Worm (Caenorhabditis elegans) whole organism, L4 larva: Measurements from ENCODE around the gene sre-54.
A peak's percentile ranks its signal among the peaks of the same experiment; 100 is the strongest.

ENCODE experiments used
- F10B5.3 ChIP-seq: sonication (generic microtip); optimal IDR thresholded peaks from 2 replicates; lab custom pipeline; 2016; ENCODE audit warnings: mild to moderate bottlenecking, missing genetic modification characterization, missing compliant biosample characterization
- F26F4.8 ChIP-seq: fragments of 200-800 bp; sonication (Bioruptor generic); conservative IDR thresholded peaks from 2 replicates; pipeline ENCODE4 v1.3.6; 2022; ENCODE audit warnings: missing genetic modification characterization, missing compliant biosample characterization
- F37D6.2 ChIP-seq: sonication (generic microtip); optimal IDR thresholded peaks from 2 replicates; lab custom pipeline; 2016; ENCODE audit warnings: mild to moderate bottlenecking, missing genetic modification characterization, missing compliant biosample characterization
- F44E2.7 ChIP-seq: fragments of 200-800 bp; sonication (Bioruptor generic); IDR thresholded peaks from 2 replicates; pipeline ENCODE4 v2.1.2; 2022; ENCODE audit warnings: missing genetic modification characterization, missing compliant biosample characterization
- T20F7.1 ChIP-seq: fragments of 200-800 bp; sonication (Bioruptor generic); optimal IDR thresholded peaks from 2 replicates; lab custom pipeline; 2018; ENCODE audit warnings: mild to moderate bottlenecking, missing genetic modification characterization, missing compliant biosample characterization
- Y105C5A.15 ChIP-seq: fragments of 200-800 bp; sonication (Bioruptor generic); IDR thresholded peaks from 2 replicates; pipeline ENCODE4 v1.3.6; 2022; ENCODE audit warnings: missing genetic modification characterization, missing compliant biosample characterization
- Y48G9A.11 ChIP-seq: fragments of 200-800 bp; sonication (Bioruptor generic); IDR thresholded peaks from 2 replicates; pipeline ENCODE4 v1.3.6; 2022; ENCODE audit warnings: missing genetic modification reagents, missing genetic modification characterization, missing compliant biosample characterization
- ZK337.2 ChIP-seq: fragments of 200-800 bp; sonication (Bioruptor generic); IDR thresholded peaks from 2 replicates; pipeline ENCODE4 v1.3.6; 2022; ENCODE audit warnings: missing genetic modification reagents, missing genetic modification characterization, missing compliant biosample characterization
- ZK546.5 ChIP-seq, 2 experiments: sonication (generic microtip); optimal IDR thresholded peaks; 2 replicates each; lab custom pipeline; 2017; ENCODE audit warnings: missing biosample characterization in 2 of 2, missing genetic modification characterization in 2 of 2
- aha-1 ChIP-seq: fragments of 150-350 bp; peaks from one replicate; lab custom pipeline; 2014; ENCODE audit warnings: missing biosample characterization, missing genetic modification characterization
- aly-2 ChIP-seq: sonication (generic microtip); optimal IDR thresholded peaks from 2 replicates; lab custom pipeline; 2018; ENCODE audit warnings: missing biosample characterization, missing genetic modification characterization
- ama-1 ChIP-seq: fragments of 150-350 bp; optimal IDR thresholded peaks from 2 replicates; lab custom pipeline; 2014; ENCODE audit warnings: inconsistent platforms, mixed read lengths
- arid-1 ChIP-seq: fragments of 200-800 bp; sonication (Bioruptor generic); conservative IDR thresholded peaks from 2 replicates; pipeline ENCODE4 v1.3.6; 2022; ENCODE audit warnings: missing genetic modification reagents, missing genetic modification characterization, missing compliant biosample characterization
- ceh-28 ChIP-seq: fragments of 150-350 bp; optimal IDR thresholded peaks from 2 replicates; lab custom pipeline; 2014; ENCODE audit warnings: missing biosample characterization, missing genetic modification reagents, missing genetic modification characterization
- ceh-44 ChIP-seq: fragments of 200-800 bp; sonication (Bioruptor generic); IDR thresholded peaks from 2 replicates; pipeline ENCODE4 v1.3.6; 2022; ENCODE audit warnings: missing genetic modification reagents, missing genetic modification characterization, missing compliant biosample characterization
- ces-1 ChIP-seq: fragments of 150-350 bp; sonication (generic microtip); optimal IDR thresholded peaks from 4 replicates; lab custom pipeline; 2014; ENCODE audit warnings: missing biosample characterization, missing genetic modification reagents, missing genetic modification characterization
- cey-2 ChIP-seq: sonication (generic microtip); optimal IDR thresholded peaks from 3 replicates; lab custom pipeline; 2017; ENCODE audit warnings: missing genetic modification characterization, mild to moderate bottlenecking, missing compliant biosample characterization, antibody characterized with exemption, borderline replicate concordance; ENCODE audit not compliant: insufficient read depth
- daf-16 ChIP-seq, 3 experiments: sonication (generic microtip); optimal IDR thresholded peaks; 2 replicates each; lab custom pipeline; 2016 to 2017; ENCODE audit warnings: missing genetic modification characterization in 3 of 3, missing genetic modification reagents in 3 of 3, mild to moderate bottlenecking in 2 of 3, missing compliant biosample characterization in 2 of 3, missing biosample characterization in 1 of 3, moderate library complexity in 1 of 3
- dmd-6 ChIP-seq: fragments of 200-800 bp; sonication (Bioruptor generic); IDR thresholded peaks from 2 replicates; pipeline ENCODE4 v1.3.6; 2022; ENCODE audit warnings: missing genetic modification reagents, missing genetic modification characterization, missing compliant biosample characterization
- dmd-9 ChIP-seq: fragments of 200-800 bp; sonication (Bioruptor generic); IDR thresholded peaks from 2 replicates; pipeline ENCODE4 v1.3.6; 2022; ENCODE audit warnings: missing genetic modification reagents, missing genetic modification characterization, missing compliant biosample characterization
- duxl-1 ChIP-seq: sonication (generic microtip); optimal IDR thresholded peaks from 2 replicates; lab custom pipeline; 2016; ENCODE audit warnings: mild to moderate bottlenecking, missing genetic modification characterization, moderate library complexity, missing compliant biosample characterization; ENCODE audit not compliant: poor library complexity
- dve-1 ChIP-seq: sonication (generic microtip); optimal IDR thresholded peaks from 2 replicates; lab custom pipeline; 2017; ENCODE audit warnings: antibody characterized with exemption, mild to moderate bottlenecking, missing genetic modification characterization, missing compliant biosample characterization; ENCODE audit not compliant: insufficient read depth
- egl-27 ChIP-seq: sonication (generic microtip); optimal IDR thresholded peaks from 3 replicates; lab custom pipeline; 2017; ENCODE audit warnings: missing biosample characterization, missing genetic modification reagents, missing genetic modification characterization
- egl-43 ChIP-seq: fragments of 200-800 bp; sonication (Bioruptor generic); IDR thresholded peaks from 2 replicates; pipeline ENCODE4 v1.3.6; 2022; ENCODE audit warnings: missing genetic modification reagents, missing genetic modification characterization, missing compliant biosample characterization
- fkh-10 ChIP-seq: fragments of 150-350 bp; optimal IDR thresholded peaks from 2 replicates; lab custom pipeline; 2014; ENCODE audit warnings: missing biosample characterization, missing genetic modification reagents, missing genetic modification characterization
- fos-1 ChIP-seq: fragments of 150-350 bp; optimal IDR thresholded peaks from 2 replicates; lab custom pipeline; 2014; ENCODE audit warnings: missing biosample characterization, missing genetic modification characterization
- hlh-11 ChIP-seq: fragments of 200-800 bp; sonication (Bioruptor generic); optimal IDR thresholded peaks from 2 replicates; lab custom pipeline; 2018; ENCODE audit warnings: mild to moderate bottlenecking, missing genetic modification characterization, missing compliant biosample characterization
- lim-7 ChIP-seq: fragments of 200-800 bp; sonication (Bioruptor generic); IDR thresholded peaks from 2 replicates; pipeline ENCODE4 v1.3.6; 2022; ENCODE audit warnings: missing genetic modification characterization, missing compliant biosample characterization
- lin-1 ChIP-seq: fragments of 200-800 bp; sonication (Bioruptor generic); IDR thresholded peaks from 2 replicates; pipeline ENCODE4 v1.3.6; 2022; ENCODE audit warnings: missing genetic modification reagents, missing genetic modification characterization, missing compliant biosample characterization
- lin-38 ChIP-seq: fragments of 200-800 bp; sonication (Bioruptor generic); IDR thresholded peaks from 2 replicates; pipeline ENCODE4 v1.3.6; 2022; ENCODE audit warnings: missing genetic modification reagents, missing genetic modification characterization, missing compliant biosample characterization
- lir-3 ChIP-seq: sonication (generic microtip); optimal IDR thresholded peaks from 2 replicates; lab custom pipeline; 2016; ENCODE audit warnings: mild to moderate bottlenecking, missing genetic modification characterization, missing compliant biosample characterization
- madf-9 ChIP-seq: fragments of 200-800 bp; sonication (Bioruptor generic); conservative IDR thresholded peaks from 2 replicates; pipeline ENCODE4 v1.3.6; 2022; ENCODE audit warnings: missing genetic modification reagents, missing genetic modification characterization, missing compliant biosample characterization
- mes-2 ChIP-seq: sonication (generic microtip); optimal IDR thresholded peaks from 2 replicates; lab custom pipeline; 2016; ENCODE audit warnings: missing genotype, mild to moderate bottlenecking, missing genetic modification characterization, missing compliant biosample characterization; ENCODE audit not compliant: poor library complexity, severe bottlenecking
- mxl-2 ChIP-seq: fragments of 200-800 bp; sonication (Bioruptor generic); conservative IDR thresholded peaks from 2 replicates; pipeline ENCODE4 v1.3.6; 2022; ENCODE audit warnings: missing genetic modification reagents, missing genetic modification characterization, missing compliant biosample characterization
- mxl-3 ChIP-seq: fragments of 200-800 bp; sonication (Bioruptor generic); optimal IDR thresholded peaks from 2 replicates; lab custom pipeline; 2018; ENCODE audit warnings: mild to moderate bottlenecking, missing genetic modification characterization, missing compliant biosample characterization
- nhr-42 ChIP-seq: fragments of 200-800 bp; sonication (Bioruptor generic); IDR thresholded peaks from 2 replicates; pipeline ENCODE4 v1.3.6; 2022; ENCODE audit warnings: missing genetic modification characterization, missing compliant biosample characterization
- pha-4 ChIP-seq, 2 experiments: fragments of 150-350 bp in 1 of 2; fragments of 200-800 bp in 1 of 2; sonication (Bioruptor generic) in 1 of 2; IDR thresholded peaks in 1 of 2; optimal IDR thresholded peaks in 1 of 2; 2 replicates each; pipeline versions ENCODE4 v1.3.6 to Lab custom; 2014 to 2022; ENCODE audit warnings: missing genetic modification characterization in 2 of 2, missing genetic modification reagents in 2 of 2, missing biosample characterization in 1 of 2, missing compliant biosample characterization in 1 of 2
- pqm-1 ChIP-seq: sonication (generic microtip); optimal IDR thresholded peaks from 2 replicates; lab custom pipeline; 2017; ENCODE audit warnings: missing biosample characterization, missing genetic modification characterization
- snpc-1.2 ChIP-seq: fragments of 200-800 bp; sonication (Bioruptor generic); IDR thresholded peaks from 2 replicates; pipeline ENCODE4 v1.3.6; 2022; ENCODE audit warnings: missing genetic modification reagents, missing genetic modification characterization, missing compliant biosample characterization
- tag-97 ChIP-seq: fragments of 200-800 bp; sonication (Bioruptor generic); IDR thresholded peaks from 2 replicates; pipeline ENCODE4 v1.3.6; 2022; ENCODE audit warnings: missing genetic modification characterization, missing compliant biosample characterization
- tra-1 ChIP-seq: fragments of 200-800 bp; sonication (Bioruptor generic); IDR thresholded peaks from 2 replicates; pipeline ENCODE4 v1.3.6; 2022; ENCODE audit warnings: missing genetic modification reagents, missing genetic modification characterization, missing compliant biosample characterization
- unc-39 ChIP-seq: sonication (generic microtip); optimal IDR thresholded peaks from 2 replicates; lab custom pipeline; 2017; ENCODE audit warnings: missing biosample characterization, missing genetic modification characterization
- unc-62 ChIP-seq, 3 experiments: fragments of 150-350 bp in 1 of 3; sonication (generic microtip); optimal IDR thresholded peaks in 2 of 3; peaks in 1 of 3; 1 replicate in 1 of 3; 2 replicates in 2 of 3; lab custom pipeline; 2014 to 2017; ENCODE audit warnings: missing biosample characterization in 3 of 3, missing genetic modification characterization in 3 of 3, missing genetic modification reagents in 3 of 3, missing genotype in 1 of 3
- vab-7 ChIP-seq: fragments of 200-800 bp; sonication (Bioruptor generic); IDR thresholded peaks from 2 replicates; pipeline ENCODE4 v1.3.6; 2022; ENCODE audit warnings: missing genetic modification reagents, missing genetic modification characterization, missing compliant biosample characterization

sre-54 gene

DNA sequence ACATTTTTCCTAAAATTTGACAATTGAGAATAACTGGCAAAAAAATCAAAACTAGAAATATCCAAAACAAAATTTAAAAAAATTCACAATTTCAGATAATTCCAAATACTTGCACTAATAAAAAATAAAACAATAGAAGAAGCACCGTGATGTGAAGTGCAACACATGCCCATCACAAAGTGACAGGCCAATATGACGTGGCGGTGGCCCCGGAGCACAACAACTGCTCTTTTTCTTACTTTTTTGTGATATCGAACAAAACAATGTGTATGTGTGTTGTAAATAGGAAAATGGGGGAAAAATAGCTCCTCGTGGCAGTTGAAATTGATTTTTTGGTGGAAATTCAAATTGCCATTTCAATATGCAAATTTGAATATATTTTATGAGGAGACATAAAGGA lies 21.1 kb downstream of the sre-54 start:
- TF ChIP-seq tra-1 (GFP tag; lab: Robert Waterston, UW) (no peak), aha-1 (tag; lab: Kevin White, UChicago) (no peak), ZK546.5 (tag; optimal IDR thresholded peaks at IDR 0.05; lab: Kevin White, UChicago) (no peak), F10B5.3 (tag; lab: Kevin White, UChicago) (no peak), dmd-6 (GFP tag; lab: Robert Waterston, UW) (peak; percentile 86), ceh-28 (tag; lab: Kevin White, UChicago) (no peak), hlh-11 (tag; lab: Kevin White, UChicago) (peak; percentile 44), unc-62 (GFP tag; optimal IDR thresholded peaks at IDR 0.05 in 1 of 2; lab: Kevin White, UChicago) (no peak), unc-62 (tag; optimal IDR thresholded peaks at IDR 0.05; lab: Kevin White, UChicago) (no peak), daf-16 (GFP tag; optimal IDR thresholded peaks at IDR 0.05; lab: Kevin White, UChicago) (peak in 1 of 2 experiments; percentile 58), daf-16 (tag; optimal IDR thresholded peaks at IDR 0.05; lab: Kevin White, UChicago) (no peak), mes-2 (tag; lab: Kevin White, UChicago) (no peak), aly-2 (tag; lab: Kevin White, UChicago) (no peak), fos-1 (tag; lab: Kevin White, UChicago) (no peak), madf-9 (GFP tag; lab: Robert Waterston, UW) (no peak), mxl-3 (GFP tag; lab: Kevin White, UChicago) (no peak), dmd-9 (no peak), egl-27 (tag; lab: Kevin White, UChicago) (no peak), ama-1 (lab: Kevin White, UChicago) (no peak), unc-39 (tag; lab: Kevin White, UChicago) (no peak), lir-3 (tag; lab: Kevin White, UChicago) (no peak), F37D6.2 (tag; lab: Kevin White, UChicago) (no peak), T20F7.1 (peak; percentile 13), cey-2 (tag; lab: Kevin White, UChicago) (no peak), fkh-10 (GFP tag; lab: Kevin White, UChicago) (no peak), dve-1 (tag; lab: Kevin White, UChicago) (peak; percentile 16), pqm-1 (tag; lab: Kevin White, UChicago) (no peak)

DNA sequence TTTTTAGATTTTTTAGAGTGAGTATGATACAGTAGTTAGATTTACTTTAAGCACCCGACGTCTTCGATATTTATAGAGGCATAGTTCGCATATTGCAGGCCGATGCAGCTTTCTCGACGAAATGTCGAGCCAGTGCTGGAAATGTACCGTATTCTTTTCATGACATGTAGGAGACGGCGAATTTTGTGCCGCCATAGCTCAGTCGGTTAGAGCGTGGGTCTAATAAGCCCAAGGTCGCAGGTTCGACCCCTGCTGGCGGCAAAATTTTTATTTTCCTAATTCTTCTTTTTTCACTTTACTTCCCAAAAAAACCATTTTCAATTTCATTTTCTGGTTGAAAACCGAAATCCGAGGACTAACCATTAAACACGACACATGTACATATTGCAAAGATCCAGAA lies 29.5 kb downstream of the sre-54 start:
- TF ChIP-seq duxl-1 (tag; lab: Kevin White, UChicago) = peak; percentile 21
- TF ChIP-seq F26F4.8 = 0 out of 2 replicates have a peak, but pooled peaks have one; percentile 44
- TF ChIP-seq egl-43 (GFP tag; lab: Robert Waterston, UW) = peak; percentile 74
- TF ChIP-seq ces-1 (GFP tag; lab: Kevin White, UChicago) = no peak
- TF ChIP-seq snpc-1.2 (GFP tag; lab: Robert Waterston, UW) = peak; percentile 20; the same call in 1 of the 2 replicates
- peak; percentile 46 for TF ChIP-seq lin-38 (GFP tag; lab: Robert Waterston, UW)
- 0 out of 2 replicates have a peak, but pooled peaks have one; percentile 13 for TF ChIP-seq F44E2.7
- peak; percentile 54; the same call in 1 of the 2 replicates for TF ChIP-seq vab-7 (GFP tag; lab: Robert Waterston, UW)
- 0 out of 2 replicates have a peak, but pooled peaks have one; percentile 36 for TF ChIP-seq ZK337.2
- no peak for TF ChIP-seq nhr-42 (GFP tag; lab: Robert Waterston, UW)
- 0 out of 2 replicates have a peak, but pooled peaks have one; percentile 12 for TF ChIP-seq ceh-44 (GFP tag; lab: Robert Waterston, UW)
- peak; percentile 48; the same call in 1 of the 2 replicates for TF ChIP-seq Y48G9A.11
- 0 out of 2 replicates have a peak, but pooled peaks have one; percentile 11 for TF ChIP-seq arid-1 (GFP tag; lab: Robert Waterston, UW)
- no peak for TF ChIP-seq mxl-2 (GFP tag; lab: Robert Waterston, UW)
- no peak for TF ChIP-seq tag-97 (GFP tag; lab: Robert Waterston, UW)
- TF ChIP-seq madf-9 (GFP tag; lab: Robert Waterston, UW) = 0 out of 2 replicates have a peak, but pooled peaks have one; percentile 29
- no peak for TF ChIP-seq lin-1 (GFP tag; lab: Robert Waterston, UW)
- peak; percentile 80; the same call in 1 of the 2 replicates for TF ChIP-seq lim-7
- peak; percentile 46 for TF ChIP-seq mes-2 (tag; lab: Kevin White, UChicago)
- peak; percentile 35; the same call in 1 of the 2 replicates for TF ChIP-seq pha-4 (GFP tag; IDR thresholded peaks at IDR 0.05; lab: Robert Waterston, UW)
- no peak for TF ChIP-seq pha-4 (tag; optimal IDR thresholded peaks at IDR 0.05; lab: Kevin White, UChicago)
- no peak for TF ChIP-seq Y105C5A.15
